Fruit fly (Drosophila melanogaster) Kc167 (cell line): ENCODE data around the gene Dfd.

Experiments used
- Sin3A ChIP-seq: fragments of >200 bp; optimal IDR thresholded peaks from 2 replicates; lab custom pipeline; 2018; ENCODE audit warnings: missing external identifiers
- psq ChIP-seq: fragments of >200 bp; optimal IDR thresholded peaks from 2 replicates; lab custom pipeline; 2017; ENCODE audit warnings: missing external identifiers

dm6 chr3R:6848595-6848994 lies 57.0 kb downstream of the Dfd start:
- no peak for TF ChIP-seq Sin3A (lab: Kevin White, UChicago)
- TF ChIP-seq psq (lab: Kevin White, UChicago), result no peak
